Fruit fly (Drosophila melanogaster): Measurements from ENCODE around the gene pkm.
A peak's percentile ranks its signal among the peaks of the same experiment; 100 is the strongest.

pkm gene

DNA sequence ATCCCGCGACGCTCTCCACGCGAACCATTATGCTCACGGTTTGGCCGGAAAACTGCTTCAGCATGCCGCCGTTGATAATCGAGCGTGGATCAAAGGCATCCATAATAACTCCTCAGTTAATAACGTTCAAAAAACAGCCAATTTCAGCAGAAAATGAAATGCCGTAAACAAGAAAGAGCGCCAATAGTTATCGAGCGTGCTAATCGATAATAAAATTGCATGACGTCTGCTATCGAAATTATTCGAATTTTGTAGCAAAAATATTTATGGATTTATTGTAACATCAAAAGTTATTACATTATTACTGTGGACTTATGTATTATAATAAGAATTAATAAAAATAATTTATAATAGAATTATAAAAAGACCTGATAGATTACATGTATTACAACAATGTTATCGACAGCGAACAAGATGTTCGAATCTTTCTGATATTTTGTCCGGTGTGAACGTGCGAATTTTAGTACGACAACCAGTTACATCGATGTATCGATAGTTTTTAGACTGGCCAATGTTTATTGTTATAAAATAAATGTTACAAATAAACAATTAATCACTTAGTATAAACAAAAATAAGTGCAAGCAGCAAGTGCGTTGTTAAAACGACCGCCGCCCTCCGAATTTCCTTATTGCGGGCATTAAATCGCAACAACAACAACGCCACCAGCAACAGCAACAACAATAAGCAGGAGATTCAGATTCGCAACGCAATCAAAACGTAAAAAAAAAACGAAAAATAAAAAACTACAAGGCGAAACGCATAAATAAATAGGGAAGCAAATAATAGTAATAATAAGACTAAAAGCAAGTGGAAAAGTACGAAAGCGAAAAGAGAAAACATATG is 31.9 kb upstream of the pkm start, which contains the start of the genes RPA3 and Met (continued):
- TF ChIP-seq Ptx1 (GFP tag; IDR thresholded peaks at IDR 0.05), result no peak
- peak; percentile 65; the same call in 2 of the 3 replicates for TF ChIP-seq CG34224 (GFP tag; IDR thresholded peaks at IDR 0.05; ENCODE audit: partially characterized antibody)
- TF ChIP-seq CG14014 (GFP tag; IDR thresholded peaks at IDR 0.05), result no peak
- no peak for TF ChIP-seq CG10431 (GFP tag; optimal IDR thresholded peaks at IDR 0.05)
- TF ChIP-seq trem (tag; optimal IDR thresholded peaks at IDR 0.05), result no peak
- no peak for TF ChIP-seq Deaf1 (tag; optimal IDR thresholded peaks at IDR 0.05)
- TF ChIP-seq CG17361 (GFP tag; IDR thresholded peaks at IDR 0.05), result 0 out of 3 replicates have a peak, but pooled peaks have one; percentile 29
- no peak for TF ChIP-seq tin (GFP tag; optimal IDR thresholded peaks at IDR 0.05)
- no peak for TF ChIP-seq HmgZ (tag; optimal IDR thresholded peaks at IDR 0.05)
- no peak for TF ChIP-seq Hr3 (GFP tag; optimal IDR thresholded peaks at IDR 0.05)
- no peak for TF ChIP-seq ci (GFP tag; IDR thresholded peaks at IDR 0.05)
- peak; percentile 42 for TF ChIP-seq CG2129 (GFP tag; IDR thresholded peaks at IDR 0.05; ENCODE audit: partially characterized antibody)
- TF ChIP-seq schlank (tag; optimal IDR thresholded peaks at IDR 0.05), result no peak
- no peak for TF ChIP-seq sim (GFP tag; IDR thresholded peaks at IDR 0.05)
- TF ChIP-seq kah (GFP tag; optimal IDR thresholded peaks at IDR 0.05), result no peak
- no peak for TF ChIP-seq CG8944 (GFP tag; optimal IDR thresholded peaks at IDR 0.05)
- peak; percentile 7 for TF ChIP-seq Fer1 (GFP tag; optimal IDR thresholded peaks at IDR 0.05)
- no peak for TF ChIP-seq Gsc (GFP tag; IDR thresholded peaks at IDR 0.05)
- TF ChIP-seq CG6791 (GFP tag; IDR thresholded peaks at IDR 0.05; ENCODE audit: partially characterized antibody), result peak; percentile 52; the same call in 1 of the 3 replicates
- peak; percentile 68; the same call in 1 of the 2 replicates for TF ChIP-seq nerfin-2 (GFP tag; IDR thresholded peaks at IDR 0.05; ENCODE audit: partially characterized antibody)

DNA sequence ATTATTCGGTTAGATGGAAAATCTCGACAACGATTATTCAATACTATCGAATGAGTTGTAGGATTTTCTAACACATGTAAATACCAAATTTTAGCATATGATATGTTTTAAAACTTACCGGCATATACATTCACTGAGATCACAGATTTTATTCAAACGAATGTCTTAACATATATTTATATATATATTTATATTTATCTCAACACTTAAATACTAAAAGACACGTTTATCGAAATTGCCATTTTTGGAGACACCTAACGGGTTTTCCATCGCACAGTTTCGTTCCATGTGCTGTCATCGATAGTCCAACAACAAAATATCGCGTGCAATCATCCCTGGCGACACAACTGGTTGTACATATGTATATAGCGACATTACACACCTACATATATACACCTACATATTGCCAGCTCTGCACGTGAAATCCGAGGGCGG is 27.7 kb upstream of the pkm start, which contains the start of the genes CG2247 and CG1703:
TSS of gene CG2247 (minus strand) at position 8 of the 435 bp plus-strand sequence.
TSS of gene CG1703 (plus strand) at position 283 of the 435 bp plus-strand sequence.
- TF ChIP-seq GATAe (GFP tag; conservative IDR thresholded peaks at IDR 0.05), result no peak
- no peak for TF ChIP-seq CG12744 (GFP tag; optimal IDR thresholded peaks at IDR 0.05)
- no peak for TF ChIP-seq fd3F (GFP tag; optimal IDR thresholded peaks at IDR 0.05)
- no peak for TF ChIP-seq CG1832 (GFP tag; optimal IDR thresholded peaks at IDR 0.05)
- no peak for TF ChIP-seq CG3065 (GFP tag; optimal IDR thresholded peaks at IDR 0.05)
- peak; percentile 82 for TF ChIP-seq amos (GFP tag; IDR thresholded peaks at IDR 0.05; ENCODE audit: partially characterized antibody)
- peak; percentile 10 for TF ChIP-seq D19A (tag; optimal IDR thresholded peaks at IDR 0.05)
- peak; percentile 82 for TF ChIP-seq CG16813 (GFP tag; IDR thresholded peaks at IDR 0.05; ENCODE audit: partially characterized antibody)
- no peak for TF ChIP-seq gsb-n (tag; optimal IDR thresholded peaks at IDR 0.05)
- TF ChIP-seq CG17385 (GFP tag; optimal IDR thresholded peaks at IDR 0.05), result no peak
- TF ChIP-seq CG14710 (tag; optimal IDR thresholded peaks at IDR 0.05), result peak; percentile 76
- no peak for TF ChIP-seq CG17568 (GFP tag; optimal IDR thresholded peaks at IDR 0.05)
- TF ChIP-seq Chrac-16 (GFP tag; optimal IDR thresholded peaks at IDR 0.05), result no peak
- TF ChIP-seq MESR4 (GFP tag; optimal IDR thresholded peaks at IDR 0.05), result no peak
- TF ChIP-seq CG15514 (GFP tag; optimal IDR thresholded peaks at IDR 0.05), result peak; percentile 68
- peak; percentile 45 for TF ChIP-seq CG2129 (GFP tag; IDR thresholded peaks at IDR 0.05; ENCODE audit: partially characterized antibody)
- TF ChIP-seq CG1792 (GFP tag; optimal IDR thresholded peaks at IDR 0.05), result no peak
- peak; percentile 36; the same call in 1 of the 3 replicates for TF ChIP-seq CG7963 (GFP tag; IDR thresholded peaks at IDR 0.05; ENCODE audit: partially characterized antibody)
- peak in 1 of 2 experiments; percentile 51 for TF ChIP-seq tll (GFP tag; optimal IDR thresholded peaks at IDR 0.05)
- TF ChIP-seq salm (tag; optimal IDR thresholded peaks at IDR 0.05), result no peak
- TF ChIP-seq CG13287 (GFP tag; IDR thresholded peaks at IDR 0.05; ENCODE audit: partially characterized antibody), result peak; percentile 88
- TF ChIP-seq esg (GFP tag; conservative IDR thresholded peaks at IDR 0.05), result no peak
- TF ChIP-seq Kr (GFP tag; optimal IDR thresholded peaks at IDR 0.05), result no peak
- TF ChIP-seq CG6791 (GFP tag; IDR thresholded peaks at IDR 0.05; ENCODE audit: partially characterized antibody), result peak; percentile 72; the same call in 2 of the 3 replicates
- TF ChIP-seq CG8290 (GFP tag; optimal IDR thresholded peaks at IDR 0.05), result peak; percentile 51
- no peak for TF ChIP-seq CG8290 (tag; optimal IDR thresholded peaks at IDR 0.05)
- no peak for TF ChIP-seq HHEX (GFP tag; optimal IDR thresholded peaks at IDR 0.05)
- no peak for TF ChIP-seq tio (GFP tag; optimal IDR thresholded peaks at IDR 0.05)
- TF ChIP-seq CG42726 (GFP tag; IDR thresholded peaks at IDR 0.05; ENCODE audit: partially characterized antibody), result peak; percentile 75
